Fruit fly (Drosophila melanogaster): ENCODE measurements around the gene VhaPPA1-1.

Gene VhaPPA1-1

dm6 chr3R:14890064-14890709 is 13.7 kb downstream of the VhaPPA1-1 start, which contains the start of the genes CycC and UQCR-C1 (continued):
- TF ChIP-seq chinmo (GFP tag; IDR thresholded peaks at IDR 0.05; ENCODE audit: partially characterized antibody) = 0 out of 4 replicates have a peak, but pooled peaks have one; percentile 42
- peak; percentile 100 for TF ChIP-seq CG14710 (tag; optimal IDR thresholded peaks at IDR 0.05)
- TF ChIP-seq nmo (GFP tag; optimal IDR thresholded peaks at IDR 0.05) = peak; percentile 22
- TF ChIP-seq lbe (GFP tag; optimal IDR thresholded peaks at IDR 0.05) = no peak
- peak; percentile 15 for TF ChIP-seq dm (GFP tag; optimal IDR thresholded peaks at IDR 0.05)
- TF ChIP-seq HLHmδ (GFP tag; optimal IDR thresholded peaks at IDR 0.05) = peak; percentile 38
- peak; percentile 33 for TF ChIP-seq Ets97D (GFP tag; optimal IDR thresholded peaks at IDR 0.05)
- no peak for TF ChIP-seq CG18011 (GFP tag; optimal IDR thresholded peaks at IDR 0.05)
- TF ChIP-seq cg (GFP tag; optimal IDR thresholded peaks at IDR 0.05) = peak; percentile 84
- peak; percentile 44 for TF ChIP-seq nom (GFP tag; optimal IDR thresholded peaks at IDR 0.05)
- TF ChIP-seq CG30020 (tag; optimal IDR thresholded peaks at IDR 0.05) = peak; percentile 33
- no peak for TF ChIP-seq CG2678 (tag; optimal IDR thresholded peaks at IDR 0.05)
- TF ChIP-seq bbx (GFP tag; IDR thresholded peaks at IDR 0.05; ENCODE audit: partially characterized antibody) = peak; percentile 55
- TF ChIP-seq CrebB (tag; optimal IDR thresholded peaks at IDR 0.05) = no peak
- TF ChIP-seq phol (tag; optimal IDR thresholded peaks at IDR 0.05) = peak; percentile 34
- TF ChIP-seq CG4617 (GFP tag; optimal IDR thresholded peaks at IDR 0.05; ENCODE audit: borderline replicate concordance) = peak; percentile 91
- peak; percentile 31 for TF ChIP-seq CG3281 (GFP tag; optimal IDR thresholded peaks at IDR 0.05)
- TF ChIP-seq E2f2 (GFP tag; IDR thresholded peaks at IDR 0.05) = peak; percentile 37
- TF ChIP-seq CG3847 (GFP tag; IDR thresholded peaks at IDR 0.05) = peak; percentile 5; the same call in 1 of the 2 replicates
- peak; percentile 23 for TF ChIP-seq CG12659 (GFP tag; optimal IDR thresholded peaks at IDR 0.05)
- no peak for TF ChIP-seq pum (GFP tag; optimal IDR thresholded peaks at IDR 0.05)

- peak; percentile 58 for TF ChIP-seq Bgb (GFP tag; IDR thresholded peaks at IDR 0.05; ENCODE audit: partially characterized antibody)
- TF ChIP-seq chn (GFP tag; optimal IDR thresholded peaks at IDR 0.05) = peak; percentile 46
- TF ChIP-seq disco-r (GFP tag; optimal IDR thresholded peaks at IDR 0.05) = no peak
- peak; percentile 78 for TF ChIP-seq Dek (tag; optimal IDR thresholded peaks at IDR 0.05)
- peak; percentile 83 for TF ChIP-seq CG7928 (GFP tag; optimal IDR thresholded peaks at IDR 0.05)
- peak; percentile 38 for TF ChIP-seq CG5245 (GFP tag; optimal IDR thresholded peaks at IDR 0.05)
- TF ChIP-seq dysf (GFP tag; IDR thresholded peaks at IDR 0.05) = peak; percentile 65; the same call in 2 of the 3 replicates
- peak; percentile 57 for TF ChIP-seq BEAF-32 (GFP tag; optimal IDR thresholded peaks at IDR 0.05)
- TF ChIP-seq CG32767 (GFP tag; IDR thresholded peaks at IDR 0.05) = no peak; the same call in 1 of the 2 replicates
- no peak for TF ChIP-seq MTF-1 (GFP tag; optimal IDR thresholded peaks at IDR 0.05; ENCODE audit: borderline replicate concordance)
- no peak for TF ChIP-seq tll (GFP tag; optimal IDR thresholded peaks at IDR 0.05)
- no peak for TF ChIP-seq wek (GFP tag; optimal IDR thresholded peaks at IDR 0.05)
- no peak for TF ChIP-seq Asciz (GFP tag; optimal IDR thresholded peaks at IDR 0.05)
- TF ChIP-seq CG4282 (GFP tag; optimal IDR thresholded peaks at IDR 0.05) = peak; percentile 41
- TF ChIP-seq sug (tag; optimal IDR thresholded peaks at IDR 0.05) = peak; percentile 80
- no peak for TF ChIP-seq CG17612 (GFP tag; IDR thresholded peaks at IDR 0.05)
- no peak for TF ChIP-seq Vsx1 (GFP tag; optimal IDR thresholded peaks at IDR 0.05)
- peak; percentile 95 for TF ChIP-seq CG10267 (tag; optimal IDR thresholded peaks at IDR 0.05)
- TF ChIP-seq trem (tag; optimal IDR thresholded peaks at IDR 0.05) = peak; percentile 67
- TF ChIP-seq CG4854 (GFP tag; optimal IDR thresholded peaks at IDR 0.05) = peak; percentile 31
- no peak for TF ChIP-seq kni (GFP tag; optimal IDR thresholded peaks at IDR 0.05)
- TF ChIP-seq salm (tag; optimal IDR thresholded peaks at IDR 0.05) = no peak
- TF ChIP-seq Taf1 (GFP tag; IDR thresholded peaks at IDR 0.05) = peak; percentile 10; the same call in 1 of the 2 replicates
- peak; percentile 40; the same call in 1 of the 2 replicates for TF ChIP-seq CG14667 (GFP tag; IDR thresholded peaks at IDR 0.05)
- TF ChIP-seq CG1024 (GFP tag; IDR thresholded peaks at IDR 0.05) = no peak
- no peak for TF ChIP-seq exex (tag; optimal IDR thresholded peaks at IDR 0.05)
- TF ChIP-seq slbo (GFP tag; IDR thresholded peaks at IDR 0.05) = peak; percentile 79
These were observed 17.8 kb downstream of the VhaPPA1-1 start, which contains the start of the genes Rrp6, CG33331 and CG33332 for dm6 chr3R:14886011-14886534. Gene Rrp6, minus strand, starts transcription at chr3R:14886246. Gene CG33331, plus strand, starts transcription at chr3R:14886456. Gene CG33332, plus strand, starts transcription at chr3R:14886456.

Data from whole organism, embryonic.